Worm (Caenorhabditis elegans): ENCODE measurements around the gene C17C3.3.

Gene C17C3.3

DNA sequence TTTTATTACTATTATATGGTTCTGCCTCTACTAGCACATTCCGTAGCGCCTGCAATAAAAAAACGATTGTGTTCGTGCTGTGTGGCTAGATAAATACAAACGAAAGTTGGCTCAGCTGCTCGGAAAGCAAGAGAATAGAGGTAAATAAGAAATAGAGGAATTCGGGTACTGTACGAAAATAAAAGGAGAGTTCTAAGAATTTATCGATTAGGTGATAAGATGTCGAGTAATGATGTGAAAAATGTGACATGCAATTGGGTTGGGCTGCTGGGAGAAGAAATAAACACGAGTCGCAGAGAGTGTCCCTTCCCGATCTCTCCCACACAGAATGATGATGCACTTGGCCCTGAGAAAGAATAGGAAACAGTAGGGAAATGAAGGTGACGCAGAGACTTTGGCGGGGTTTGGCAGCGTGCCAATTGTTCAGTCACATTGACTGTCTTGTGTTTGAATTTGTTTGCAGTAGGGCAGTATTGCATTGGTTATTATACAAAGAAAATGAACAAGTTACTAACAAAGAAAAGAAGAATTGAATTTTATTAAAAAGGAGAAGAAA, 31.9 kb downstream of the C17C3.3 start, which contains the start of gene cdc-14:
Gene cdc-14 (minus strand): TSS at position 51 of the 556 bp plus-strand sequence.
- TF ChIP-seq hmg-1.2 (GFP tag; IDR thresholded peaks at IDR 0.05) (peak; percentile 65), ztf-25 (GFP tag; IDR thresholded peaks at IDR 0.05) (no peak), mcd-1 (GFP tag; IDR thresholded peaks at IDR 0.05) (peak; percentile 74), B0336.3 (GFP tag; IDR thresholded peaks at IDR 0.05) (no peak), K11D2.4 (GFP tag; IDR thresholded peaks at IDR 0.05) (peak; percentile 50; the same call in 1 of the 2 replicates), madf-8 (GFP tag; conservative IDR thresholded peaks at IDR 0.05) (no peak), nhr-120 (GFP tag; IDR thresholded peaks at IDR 0.05) (no peak), hrde-1 (tag; optimal IDR thresholded peaks at IDR 0.05; ENCODE audit: borderline replicate concordance) (no peak), dpl-1 (GFP tag; optimal IDR thresholded peaks at IDR 0.05) (no peak), dox-1 (GFP tag; IDR thresholded peaks at IDR 0.05) (peak; percentile 70), snpc-4 (GFP tag; optimal IDR thresholded peaks at IDR 0.05) (no peak), snpc-4 (tag; optimal IDR thresholded peaks at IDR 0.05) (peak in 3 of 4 experiments; percentile 38 to 67 (median 67)), chd-7 (tag; optimal IDR thresholded peaks at IDR 0.05) (peak; percentile 11), ceh-100 (GFP tag; IDR thresholded peaks at IDR 0.05) (peak; percentile 52; the same call in 1 of the 2 replicates), fkh-3 (tag; optimal IDR thresholded peaks at IDR 0.05) (no peak), lin-40 (tag; optimal IDR thresholded peaks at IDR 0.05) (peak; percentile 24), snpc-1.1 (tag; optimal IDR thresholded peaks at IDR 0.05; ENCODE audit: insufficient read depth) (no peak), sea-2 (GFP tag; IDR thresholded peaks at IDR 0.05) (no peak), hlh-12 (tag; optimal IDR thresholded peaks at IDR 0.05) (no peak), lin-54 (GFP tag; optimal IDR thresholded peaks at IDR 0.05) (peak; percentile 36), nhr-80 (tag; optimal IDR thresholded peaks at IDR 0.05) (peak; percentile 61), F57C9.4 (tag; optimal IDR thresholded peaks at IDR 0.05) (no peak), ztf-3 (GFP tag; optimal IDR thresholded peaks at IDR 0.05) (no peak), somi-1 (GFP tag; optimal IDR thresholded peaks at IDR 0.05) (peak; percentile 57), akir-1 (GFP tag; optimal IDR thresholded peaks at IDR 0.05) (peak; percentile 34), ceh-27 (GFP tag; optimal IDR thresholded peaks at IDR 0.05) (peak; percentile 46), attf-5 (GFP tag; optimal IDR thresholded peaks at IDR 0.05) (peak; percentile 90), attf-6 (GFP tag; IDR thresholded peaks at IDR 0.05) (no peak), Y79H2A.3 (GFP tag; conservative IDR thresholded peaks at IDR 0.05) (no peak), cebp-1 (GFP tag; IDR thresholded peaks at IDR 0.05) (no peak), cebp-1 (tag; optimal IDR thresholded peaks at IDR 0.05) (peak; percentile 76), zfh-2 (GFP tag; conservative IDR thresholded peaks at IDR 0.05) (peak; percentile 67; the same call in 1 of the 2 replicates), ztf-26 (tag; optimal IDR thresholded peaks at IDR 0.05) (peak; percentile 29), K12H6.12 (tag; optimal IDR thresholded peaks at IDR 0.05) (peak; percentile 16), ZK185.1 (tag; optimal IDR thresholded peaks at IDR 0.05; ENCODE audit: poor library complexity, severe bottlenecking) (peak; percentile 32)

DNA sequence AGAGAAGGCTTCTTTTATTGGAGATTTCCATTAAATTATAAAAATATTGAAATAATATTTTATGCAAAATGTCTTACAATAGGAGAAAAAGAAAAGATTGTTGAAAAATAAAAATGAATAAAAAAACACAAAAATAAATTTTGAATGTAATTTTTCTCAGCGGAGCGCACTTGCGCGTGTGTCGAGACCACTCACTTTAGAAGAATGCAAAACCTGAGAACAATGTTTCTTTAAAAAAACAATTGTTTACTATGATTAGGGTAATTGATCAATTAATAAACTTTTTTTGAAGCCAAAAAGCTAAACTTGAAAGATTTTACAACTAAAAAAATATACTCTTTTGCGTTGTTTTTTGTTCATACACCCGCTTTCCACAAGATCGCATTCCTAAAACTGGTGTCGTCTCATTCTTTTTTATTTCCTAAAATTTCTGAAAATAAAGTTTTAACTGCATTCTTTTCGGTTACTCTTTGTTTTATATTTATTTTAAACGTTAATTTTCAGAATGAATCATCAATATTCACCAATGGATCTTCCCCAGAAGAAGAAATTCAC, 32.8 kb downstream of the C17C3.3 start, which contains the start of gene ttc-4:
Gene ttc-4 (plus strand): TSS at position 505 of the 555 bp plus-strand sequence.
- no peak for TF ChIP-seq let-526 (GFP tag; IDR thresholded peaks at IDR 0.05)
- TF ChIP-seq pbrm-1 (GFP tag; IDR thresholded peaks at IDR 0.05), result no peak
- TF ChIP-seq egrh-3 (GFP tag; IDR thresholded peaks at IDR 0.05), result no peak
- TF ChIP-seq Y67H2A.10 (GFP tag; conservative IDR thresholded peaks at IDR 0.05), result no peak
- no peak for TF ChIP-seq B0261.1 (tag; optimal IDR thresholded peaks at IDR 0.05)
- no peak for TF ChIP-seq nhr-120 (GFP tag; IDR thresholded peaks at IDR 0.05)
- no peak for TF ChIP-seq efl-1 (GFP tag; optimal IDR thresholded peaks at IDR 0.05)
- no peak for TF ChIP-seq snpc-1.1 (tag; optimal IDR thresholded peaks at IDR 0.05; ENCODE audit: insufficient read depth)
- TF ChIP-seq attf-6 (GFP tag; IDR thresholded peaks at IDR 0.05), result no peak
- TF ChIP-seq F52B5.7 (tag; optimal IDR thresholded peaks at IDR 0.05), result no peak
- no peak for TF ChIP-seq dpff-1 (tag; optimal IDR thresholded peaks at IDR 0.05)
- TF ChIP-seq Y79H2A.3 (GFP tag; conservative IDR thresholded peaks at IDR 0.05), result no peak
- no peak for TF ChIP-seq ztf-25 (GFP tag; IDR thresholded peaks at IDR 0.05)
- peak; percentile 17 for TF ChIP-seq K12H6.12 (tag; optimal IDR thresholded peaks at IDR 0.05)
- TF ChIP-seq ccch-3 (GFP tag; optimal IDR thresholded peaks at IDR 0.05), result no peak
- peak; percentile 80 for TF ChIP-seq attf-5 (GFP tag; optimal IDR thresholded peaks at IDR 0.05)
- TF ChIP-seq ets-4 (GFP tag; optimal IDR thresholded peaks at IDR 0.05), result no peak
- no peak for TF ChIP-seq atf-7 (tag; optimal IDR thresholded peaks at IDR 0.05)
- peak; percentile 74 for TF ChIP-seq mcd-1 (GFP tag; IDR thresholded peaks at IDR 0.05)
- TF ChIP-seq lin-54 (GFP tag; optimal IDR thresholded peaks at IDR 0.05), result peak; percentile 49
- no peak for TF ChIP-seq nfya-2 (GFP tag; IDR thresholded peaks at IDR 0.05)
